Worm (Caenorhabditis elegans) whole organism, mixed stage, embryonic: ENCODE results near the gene F37C4.5.

Source experiments
- M03D4.4 ChIP-seq: sonication (generic microtip); optimal IDR thresholded peaks from 2 replicates; lab custom pipeline; 2017; ENCODE audit warnings: mild to moderate bottlenecking, missing genetic modification characterization, missing compliant biosample characterization
- bed-3 ChIP-seq: fragments of 200-800 bp; sonication (Bioruptor generic); optimal IDR thresholded peaks from 3 replicates; lab custom pipeline; 2018; ENCODE audit warnings: mild to moderate bottlenecking, missing genetic modification characterization, moderate library complexity, missing compliant biosample characterization
- ceh-39 ChIP-seq: fragments of 150-350 bp; optimal IDR thresholded peaks from 2 replicates; lab custom pipeline; 2014; ENCODE audit warnings: missing biosample characterization, missing genetic modification characterization
- ceh-43 ChIP-seq: fragments of 200-800 bp; sonication (Bioruptor generic); optimal IDR thresholded peaks from 2 replicates; lab custom pipeline; 2018; ENCODE audit warnings: mild to moderate bottlenecking, missing genetic modification characterization, moderate library complexity, missing compliant biosample characterization
- ceh-83 ChIP-seq: fragments of 200-800 bp; sonication (Bioruptor generic); optimal IDR thresholded peaks from 2 replicates; lab custom pipeline; 2018; ENCODE audit warnings: mild to moderate bottlenecking, missing genetic modification characterization, missing compliant biosample characterization
- ces-1 ChIP-seq: fragments of 150-350 bp; optimal IDR thresholded peaks from 2 replicates; lab custom pipeline; 2014; ENCODE audit warnings: missing biosample characterization, missing genetic modification reagents, missing genetic modification characterization
- elt-1 ChIP-seq: sonication (generic microtip); optimal IDR thresholded peaks from 2 replicates; lab custom pipeline; 2017; ENCODE audit warnings: missing genetic modification characterization, mild to moderate bottlenecking, missing compliant biosample characterization, antibody characterized with exemption, moderate library complexity, borderline replicate concordance; ENCODE audit not compliant: insufficient read depth
- elt-3 ChIP-seq: fragments of 150-350 bp; optimal IDR thresholded peaks from 2 replicates; lab custom pipeline; 2014; ENCODE audit warnings: missing biosample characterization, missing genetic modification characterization
- flh-1 ChIP-seq: fragments of 200-800 bp; sonication (Bioruptor generic); optimal IDR thresholded peaks from 2 replicates; lab custom pipeline; 2018; ENCODE audit warnings: mild to moderate bottlenecking, missing genetic modification characterization, moderate library complexity, missing compliant biosample characterization
- ham-2 ChIP-seq: fragments of 200-800 bp; sonication (Bioruptor generic); optimal IDR thresholded peaks from 2 replicates; lab custom pipeline; 2018; ENCODE audit warnings: mild to moderate bottlenecking, missing genetic modification characterization, missing compliant biosample characterization
- hlh-1 ChIP-seq: fragments of 150-350 bp; optimal IDR thresholded peaks from 2 replicates; lab custom pipeline; 2014; ENCODE audit warnings: missing biosample characterization, missing genetic modification reagents, missing genetic modification characterization
- lin-13 ChIP-seq: fragments of 150-350 bp; optimal IDR thresholded peaks from 2 replicates; lab custom pipeline; 2014; ENCODE audit warnings: missing biosample characterization, missing genetic modification characterization
- lin-32 ChIP-seq: fragments of 200-800 bp; sonication (Bioruptor generic); optimal IDR thresholded peaks from 2 replicates; lab custom pipeline; 2018; ENCODE audit warnings: mild to moderate bottlenecking, missing genetic modification characterization, missing compliant biosample characterization
- lsy-2 ChIP-seq: fragments of 150-350 bp; optimal IDR thresholded peaks from 2 replicates; lab custom pipeline; 2014; ENCODE audit warnings: missing biosample characterization, missing genetic modification characterization
- mab-5 ChIP-seq: fragments of 150-350 bp; optimal IDR thresholded peaks from 2 replicates; lab custom pipeline; 2014; ENCODE audit warnings: missing biosample characterization, missing genetic modification characterization
- mep-1 ChIP-seq: fragments of 150-350 bp; optimal IDR thresholded peaks from 2 replicates; lab custom pipeline; 2017; ENCODE audit warnings: missing biosample characterization, missing genetic modification reagents, missing genetic modification characterization, inconsistent platforms
- mls-2 ChIP-seq: sonication (generic microtip); optimal IDR thresholded peaks from 2 replicates; lab custom pipeline; 2016; ENCODE audit warnings: mild to moderate bottlenecking, missing genetic modification characterization, moderate library complexity, missing compliant biosample characterization
- nhr-12 ChIP-seq: fragments of 150-350 bp; optimal IDR thresholded peaks from 2 replicates; lab custom pipeline; 2014; ENCODE audit warnings: missing biosample characterization, missing genetic modification characterization
- nhr-2 ChIP-seq: fragments of 150-350 bp; optimal IDR thresholded peaks from 2 replicates; lab custom pipeline; 2014; ENCODE audit warnings: missing biosample characterization, missing genetic modification characterization
- nhr-237 ChIP-seq: fragments of 150-350 bp; optimal IDR thresholded peaks from 2 replicates; lab custom pipeline; 2014; ENCODE audit warnings: missing biosample characterization, missing genetic modification characterization
- nhr-28 ChIP-seq: fragments of 150-350 bp; optimal IDR thresholded peaks from 2 replicates; lab custom pipeline; 2014; ENCODE audit warnings: missing biosample characterization, missing genetic modification characterization
- pha-4 ChIP-seq: fragments of 150-350 bp; optimal IDR thresholded peaks from 2 replicates; lab custom pipeline; 2018; ENCODE audit warnings: missing biosample characterization, missing genetic modification reagents, missing genetic modification characterization
- sem-2 ChIP-seq: fragments of 200-800 bp; sonication (Bioruptor generic); optimal IDR thresholded peaks from 2 replicates; lab custom pipeline; 2018; ENCODE audit warnings: mild to moderate bottlenecking, missing genetic modification characterization, missing compliant biosample characterization
- snpc-4 ChIP-seq: fragments of 150-350 bp; optimal IDR thresholded peaks from 2 replicates; lab custom pipeline; 2014; ENCODE audit warnings: missing biosample characterization, missing genetic modification characterization
- sptf-1 ChIP-seq: sonication (generic microtip); optimal IDR thresholded peaks from 2 replicates; lab custom pipeline; 2017; ENCODE audit warnings: mild to moderate bottlenecking, missing genetic modification characterization, moderate library complexity, missing compliant biosample characterization
- tbx-8 ChIP-seq: fragments of 200-800 bp; sonication (Bioruptor generic); optimal IDR thresholded peaks from 2 replicates; lab custom pipeline; 2018; ENCODE audit warnings: mild to moderate bottlenecking, missing genetic modification characterization, moderate library complexity, missing compliant biosample characterization
- unc-120 ChIP-seq: sonication (generic microtip); optimal IDR thresholded peaks from 2 replicates; lab custom pipeline; 2017; ENCODE audit warnings: missing genetic modification characterization, missing compliant biosample characterization; ENCODE audit not compliant: poor library complexity, severe bottlenecking
- unc-39 ChIP-seq: fragments of 150-350 bp; optimal IDR thresholded peaks from 2 replicates; lab custom pipeline; 2014; ENCODE audit warnings: missing biosample characterization, missing genetic modification characterization
- unc-62 ChIP-seq: fragments of 150-350 bp; optimal IDR thresholded peaks from 2 replicates; lab custom pipeline; 2014; ENCODE audit warnings: missing biosample characterization, missing genetic modification reagents, missing genetic modification characterization
- zip-8 ChIP-seq: fragments of 150-350 bp; optimal IDR thresholded peaks from 2 replicates; lab custom pipeline; 2014; ENCODE audit warnings: missing biosample characterization, missing genetic modification characterization
- ztf-11 ChIP-seq: fragments of 150-350 bp; optimal IDR thresholded peaks from 2 replicates; lab custom pipeline; 2014; ENCODE audit warnings: missing biosample characterization, missing genetic modification characterization

Gene F37C4.5

ce11 chrIV:3875260-3875659, 1.7 kb upstream of the F37C4.5 start:
- TF ChIP-seq tbx-8 (no peak), lin-13 (tag; lab: Kevin White, UChicago) (no peak), unc-62 (GFP tag; lab: Kevin White, UChicago) (no peak), pha-4 (no peak), lin-32 (GFP tag; lab: Kevin White, UChicago) (no peak), ces-1 (GFP tag; lab: Kevin White, UChicago) (no peak), ham-2 (no peak), mab-5 (tag; lab: Kevin White, UChicago) (no peak), hlh-1 (tag; lab: Kevin White, UChicago) (no peak), bed-3 (GFP tag; lab: Kevin White, UChicago) (no peak), ceh-43 (GFP tag; lab: Kevin White, UChicago) (no peak)

- no peak for TF ChIP-seq tbx-8
- peak; percentile 34 for TF ChIP-seq ceh-83 (GFP tag; lab: Kevin White, UChicago)
- TF ChIP-seq sptf-1 (tag; lab: Kevin White, UChicago), result peak; percentile 18
Measured at ce11 chrIV:3874417-3874816, 811 bp upstream of the F37C4.5 start.

- TF ChIP-seq M03D4.4 (tag; lab: Kevin White, UChicago) (no peak), sptf-1 (tag; lab: Kevin White, UChicago) (no peak), unc-62 (GFP tag; lab: Kevin White, UChicago) (no peak), elt-3 (tag; lab: Kevin White, UChicago) (no peak), flh-1 (no peak), ceh-83 (GFP tag; lab: Kevin White, UChicago) (no peak), nhr-28 (tag; lab: Kevin White, UChicago) (no peak), elt-1 (no peak), hlh-1 (tag; lab: Kevin White, UChicago) (no peak), sem-2 (GFP tag; lab: Kevin White, UChicago) (no peak), nhr-2 (tag; lab: Kevin White, UChicago) (no peak), ceh-43 (GFP tag; lab: Kevin White, UChicago) (no peak)
Measured at ce11 chrIV:3873195-3873594, 411 bp downstream of the F37C4.5 start.

- no peak for TF ChIP-seq mls-2
- no peak for TF ChIP-seq mep-1 (tag; lab: Kevin White, UChicago)
- no peak for TF ChIP-seq zip-8
- TF ChIP-seq nhr-237 (tag; lab: Kevin White, UChicago), result no peak
- TF ChIP-seq lin-32 (GFP tag; lab: Kevin White, UChicago), result no peak
- no peak for TF ChIP-seq ceh-39
- TF ChIP-seq ceh-43 (GFP tag; lab: Kevin White, UChicago), result no peak
- TF ChIP-seq unc-39, result no peak
- TF ChIP-seq bed-3 (GFP tag; lab: Kevin White, UChicago), result no peak
- TF ChIP-seq lin-13 (tag; lab: Kevin White, UChicago), result no peak
- no peak for TF ChIP-seq ztf-11
- no peak for TF ChIP-seq snpc-4 (tag; lab: Kevin White, UChicago)
Measured at ce11 chrIV:3869875-3870274, 3.7 kb downstream of the F37C4.5 start.

- TF ChIP-seq ham-2 (peak; percentile 36), nhr-12 (tag; lab: Kevin White, UChicago) (no peak), pha-4 (no peak), elt-1 (peak; percentile 40), lsy-2 (tag; lab: Kevin White, UChicago) (no peak), snpc-4 (tag; lab: Kevin White, UChicago) (no peak)
Measured at ce11 chrIV:3867252-3867651, 6.4 kb downstream of the F37C4.5 start, which contains the start of gene F37C4.4. Gene F37C4.4 (plus strand): TSS chrIV:3867309.

- TF ChIP-seq mep-1 (tag; lab: Kevin White, UChicago) (no peak), unc-120 (tag; lab: Kevin White, UChicago) (no peak), M03D4.4 (tag; lab: Kevin White, UChicago) (no peak), lin-32 (GFP tag; lab: Kevin White, UChicago) (no peak), tbx-8 (no peak), ces-1 (GFP tag; lab: Kevin White, UChicago) (no peak), ceh-39 (no peak)
Measured at ce11 chrIV:3866018-3866417, 7.6 kb downstream of the F37C4.5 start.
